Worm (Caenorhabditis elegans) whole organism, young adult: ENCODE data around the gene T28A8.6.

Experiments used
- B0261.1 ChIP-seq: sonication (generic microtip); optimal IDR thresholded peaks from 2 replicates; lab custom pipeline; 2016; ENCODE audit warnings: mild to moderate bottlenecking, missing genetic modification characterization, moderate library complexity, missing compliant biosample characterization
- F57A8.1 ChIP-seq: fragments of 200-800 bp; sonication (Bioruptor generic); optimal IDR thresholded peaks from 2 replicates; lab custom pipeline; 2018; ENCODE audit warnings: mild to moderate bottlenecking, missing genetic modification characterization, moderate library complexity, missing compliant biosample characterization
- Y67H2A.10 ChIP-seq: fragments of 200-800 bp; sonication (Bioruptor generic); conservative IDR thresholded peaks from 2 replicates; pipeline ENCODE4 v1.3.6; 2022; ENCODE audit warnings: missing genetic modification reagents, missing genetic modification characterization, missing compliant biosample characterization
- ama-1 ChIP-seq, 3 experiments: fragments of 150-350 bp in 1 of 3; sonication (generic microtip) in 2 of 3; optimal IDR thresholded peaks; 2 replicates each; lab custom pipeline; 2014 to 2018; ENCODE audit warnings: missing biosample characterization in 2 of 3, missing genetic modification characterization in 2 of 3, missing genetic modification reagents in 2 of 3
- attf-3 ChIP-seq: fragments of 200-800 bp; sonication (Bioruptor generic); conservative IDR thresholded peaks from 2 replicates; pipeline ENCODE4 v1.3.6; 2022; ENCODE audit warnings: missing genetic modification reagents, missing genetic modification characterization, missing compliant biosample characterization
- chd-7 ChIP-seq: sonication (generic microtip); optimal IDR thresholded peaks from 2 replicates; lab custom pipeline; 2016; ENCODE audit warnings: mild to moderate bottlenecking, missing genetic modification characterization, moderate library complexity, missing compliant biosample characterization
- ets-4 ChIP-seq: fragments of 200-800 bp; sonication (Bioruptor generic); optimal IDR thresholded peaks from 2 replicates; lab custom pipeline; 2018; ENCODE audit warnings: mild to moderate bottlenecking, missing genetic modification characterization, missing compliant biosample characterization
- fkh-3 ChIP-seq: sonication (generic microtip); optimal IDR thresholded peaks from 2 replicates; lab custom pipeline; 2016; ENCODE audit warnings: mild to moderate bottlenecking, missing genetic modification characterization, missing compliant biosample characterization
- sea-2 ChIP-seq: fragments of 200-800 bp; sonication (Bioruptor generic); IDR thresholded peaks from 2 replicates; pipeline ENCODE4 v1.3.6; 2022; ENCODE audit warnings: missing genetic modification characterization, missing compliant biosample characterization
- snpc-4 ChIP-seq, 5 experiments: fragments of 150-350 bp in 1 of 5; sonication (generic microtip) in 4 of 5; optimal IDR thresholded peaks; 2 replicates each; lab custom pipeline; 2014 to 2018; ENCODE audit warnings: missing genetic modification characterization in 5 of 5, missing biosample characterization in 3 of 5, antibody characterized with exemption in 2 of 5, mild to moderate bottlenecking in 2 of 5, missing compliant biosample characterization in 2 of 5, missing genotype in 2 of 5, moderate library complexity in 2 of 5, missing genetic modification reagents in 1 of 5
- somi-1 ChIP-seq: fragments of 200-800 bp; sonication (Bioruptor generic); optimal IDR thresholded peaks from 2 replicates; lab custom pipeline; 2018; ENCODE audit warnings: mild to moderate bottlenecking, missing genetic modification characterization, missing compliant biosample characterization
- unc-62 ChIP-seq: fragments of 150-350 bp; optimal IDR thresholded peaks from 2 replicates; lab custom pipeline; 2014; ENCODE audit warnings: missing biosample characterization, missing genetic modification reagents, missing genetic modification characterization

DNA sequence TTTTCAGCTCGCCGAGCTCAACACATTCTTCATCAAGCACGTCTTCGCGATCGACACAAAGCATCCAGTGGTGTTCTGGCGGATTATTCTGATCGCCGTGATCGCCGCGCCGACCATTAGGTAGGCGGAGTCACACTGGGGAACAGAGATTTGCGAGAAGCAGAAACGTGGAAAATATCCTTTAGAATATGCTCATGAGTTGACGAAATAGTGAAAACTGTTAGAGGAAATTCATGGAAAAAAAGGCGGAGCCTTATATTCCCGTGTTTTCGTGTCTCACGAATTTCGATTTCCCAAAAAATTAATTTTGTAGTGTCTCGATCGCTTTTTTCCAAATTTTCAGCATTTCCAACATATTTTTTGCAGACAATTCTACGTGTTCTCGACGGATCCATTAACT, 24.5 kb upstream of the T28A8.6 start:
- TF ChIP-seq snpc-4 (GFP tag; optimal IDR thresholded peaks at IDR 0.05; lab: Kevin White, UChicago) (no peak), snpc-4 (tag; optimal IDR thresholded peaks at IDR 0.05; lab: Kevin White, UChicago) (no peak), Y67H2A.10 (GFP tag; lab: Robert Waterston, UW) (no peak), B0261.1 (no peak), F57A8.1 (GFP tag; lab: Kevin White, UChicago) (no peak), sea-2 (no peak), somi-1 (GFP tag; lab: Kevin White, UChicago) (no peak), attf-3 (GFP tag; lab: Robert Waterston, UW) (no peak), ama-1 (optimal IDR thresholded peaks at IDR 0.05; lab: Kevin White, UChicago) (no peak), ama-1 (GFP tag; optimal IDR thresholded peaks at IDR 0.05; lab: Kevin White, UChicago) (no peak), fkh-3 (tag; lab: Kevin White, UChicago) (no peak), unc-62 (GFP tag; lab: Kevin White, UChicago) (no peak), ets-4 (GFP tag; lab: Kevin White, UChicago) (no peak), chd-7 (tag; lab: Kevin White, UChicago) (no peak)
